Worm (Caenorhabditis elegans) whole organism, mixed stage, embryonic: Measurements from ENCODE around the gene C18F10.2.

Experiments
- bed-3 ChIP-seq: fragments of 200-800 bp; sonication (Bioruptor generic); optimal IDR thresholded peaks from 3 replicates; lab custom pipeline; 2018; ENCODE audit warnings: mild to moderate bottlenecking, missing genetic modification characterization, moderate library complexity, missing compliant biosample characterization
- blmp-1 ChIP-seq: fragments of 150-350 bp; optimal IDR thresholded peaks from 2 replicates; lab custom pipeline; 2014; ENCODE audit warnings: missing biosample characterization, missing genetic modification characterization
- ces-1 ChIP-seq: fragments of 150-350 bp; optimal IDR thresholded peaks from 2 replicates; lab custom pipeline; 2014; ENCODE audit warnings: missing biosample characterization, missing genetic modification reagents, missing genetic modification characterization
- flh-1 ChIP-seq: fragments of 200-800 bp; sonication (Bioruptor generic); optimal IDR thresholded peaks from 2 replicates; lab custom pipeline; 2018; ENCODE audit warnings: mild to moderate bottlenecking, missing genetic modification characterization, moderate library complexity, missing compliant biosample characterization
- nhr-76 ChIP-seq: sonication (generic microtip); optimal IDR thresholded peaks from 2 replicates; lab custom pipeline; 2017; ENCODE audit warnings: missing biosample characterization, missing genetic modification characterization
- unc-62 ChIP-seq: fragments of 150-350 bp; optimal IDR thresholded peaks from 2 replicates; lab custom pipeline; 2014; ENCODE audit warnings: missing biosample characterization, missing genetic modification reagents, missing genetic modification characterization

DNA sequence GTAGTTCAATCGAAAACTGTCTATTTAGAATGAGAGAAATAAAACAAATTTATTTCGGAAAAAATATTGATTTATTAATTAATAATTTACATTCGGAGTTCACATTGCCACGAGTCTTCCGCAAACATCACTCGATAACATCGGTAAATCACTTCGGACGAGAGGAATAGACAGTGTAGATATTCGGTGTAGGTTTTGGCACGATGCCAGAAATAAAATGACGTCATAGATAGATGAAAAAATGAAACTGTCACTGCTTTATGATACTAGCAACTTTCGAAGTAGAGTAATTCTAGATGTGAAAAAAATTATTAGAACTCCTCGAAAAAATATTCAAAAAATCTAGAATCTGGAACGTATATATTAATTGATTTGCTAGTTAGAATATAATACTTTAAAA is 6.5 kb downstream of the C18F10.2 start:
- TF ChIP-seq bed-3 (GFP tag; lab: Kevin White, UChicago) (no peak), flh-1 (GFP tag; lab: Kevin White, UChicago) (no peak), ces-1 (no peak), unc-62 (GFP tag; lab: Kevin White, UChicago) (no peak), blmp-1 (tag; lab: Kevin White, UChicago) (no peak), nhr-76 (tag; lab: Kevin White, UChicago) (no peak)
